Fruit fly (Drosophila melanogaster) S2 (cell line): ENCODE measurements around the gene CG12105.
A peak's percentile ranks its signal among the peaks of the same experiment; 100 is the strongest.

Source experiments
- CG8478 ChIP-seq: fragments of >200 bp; optimal IDR thresholded peaks from 2 replicates; lab custom pipeline; 2018
- CTCF ChIP-seq, 2 experiments: fragments of >200 bp; optimal IDR thresholded peaks; 2 replicates each; lab custom pipeline; 2018

Gene CG12105

dm6 chr3L:1587140-1587849 is 28.3 kb downstream of the CG12105 start:
- no peak for TF ChIP-seq CG8478 (lab: Kevin White, UChicago)
- no peak for TF ChIP-seq CTCF (optimal IDR thresholded peaks at IDR 0.05; lab: Kevin White, UChicago)

dm6 chr3L:1586266-1587054 is 29.1 kb downstream of the CG12105 start:
- no peak for TF ChIP-seq CTCF (optimal IDR thresholded peaks at IDR 0.05; lab: Kevin White, UChicago)
- no peak for TF ChIP-seq CG8478 (lab: Kevin White, UChicago)

- TF ChIP-seq CG8478 (lab: Kevin White, UChicago), result no peak
- TF ChIP-seq CTCF (optimal IDR thresholded peaks at IDR 0.05; lab: Kevin White, UChicago), result no peak
These were observed 30.8 kb downstream of the CG12105 start for dm6 chr3L:1584781-1585180.

dm6 chr3L:1584003-1584402 is 31.6 kb downstream of the CG12105 start:
- TF ChIP-seq CG8478 (lab: Kevin White, UChicago) (no peak), CTCF (optimal IDR thresholded peaks at IDR 0.05; lab: Kevin White, UChicago) (no peak)

dm6 chr3L:1580821-1581220 is 34.8 kb downstream of the CG12105 start:
- TF ChIP-seq CTCF (optimal IDR thresholded peaks at IDR 0.05; lab: Kevin White, UChicago) (no peak), CG8478 (lab: Kevin White, UChicago) (no peak)

dm6 chr3L:1580194-1580593 is 35.4 kb downstream of the CG12105 start:
- TF ChIP-seq CG8478 (lab: Kevin White, UChicago), result no peak
- TF ChIP-seq CTCF (optimal IDR thresholded peaks at IDR 0.05; lab: Kevin White, UChicago), result no peak

- TF ChIP-seq CTCF (optimal IDR thresholded peaks at IDR 0.05; lab: Kevin White, UChicago) (no peak), CG8478 (lab: Kevin White, UChicago) (no peak)
These were observed 36.3 kb downstream of the CG12105 start for dm6 chr3L:1579169-1579853.

- TF ChIP-seq CG8478 (lab: Kevin White, UChicago) (no peak), CTCF (optimal IDR thresholded peaks at IDR 0.05; lab: Kevin White, UChicago) (peak in 1 of 2 experiments; percentile 48)
These were observed 37.1 kb downstream of the CG12105 start for dm6 chr3L:1578391-1578948.

dm6 chr3L:1577338-1577737 is 38.3 kb downstream of the CG12105 start:
- TF ChIP-seq CTCF (optimal IDR thresholded peaks at IDR 0.05; lab: Kevin White, UChicago) (no peak), CG8478 (lab: Kevin White, UChicago) (no peak)

dm6 chr3L:1576489-1577106 is 39.0 kb downstream of the CG12105 start, which contains the start of gene CG13917:
TSS of gene CG13917 (plus strand) at chr3L:1576699.
- TF ChIP-seq CG8478 (lab: Kevin White, UChicago), result no peak
- TF ChIP-seq CTCF (optimal IDR thresholded peaks at IDR 0.05; lab: Kevin White, UChicago), result peak in 1 of 2 experiments; percentile 54

- TF ChIP-seq CTCF (optimal IDR thresholded peaks at IDR 0.05; lab: Kevin White, UChicago), result no peak
- TF ChIP-seq CG8478 (lab: Kevin White, UChicago), result no peak
These were observed 39.7 kb downstream of the CG12105 start for dm6 chr3L:1575731-1576376.

- TF ChIP-seq CG8478 (lab: Kevin White, UChicago) (no peak), CTCF (optimal IDR thresholded peaks at IDR 0.05; lab: Kevin White, UChicago) (no peak)
These were observed 42.4 kb downstream of the CG12105 start for dm6 chr3L:1573191-1573590.

- no peak for TF ChIP-seq CG8478 (lab: Kevin White, UChicago)
These were observed 44.5 kb downstream of the CG12105 start for dm6 chr3L:1571077-1571476.

dm6 chr3L:1569966-1570276 is 45.7 kb downstream of the CG12105 start:
- TF ChIP-seq CG8478 (lab: Kevin White, UChicago) (no peak), CTCF (optimal IDR thresholded peaks at IDR 0.05; lab: Kevin White, UChicago) (no peak)
